Fruit fly (Drosophila melanogaster): ENCODE data around the gene CG12723.

CG12723 gene

DNA sequence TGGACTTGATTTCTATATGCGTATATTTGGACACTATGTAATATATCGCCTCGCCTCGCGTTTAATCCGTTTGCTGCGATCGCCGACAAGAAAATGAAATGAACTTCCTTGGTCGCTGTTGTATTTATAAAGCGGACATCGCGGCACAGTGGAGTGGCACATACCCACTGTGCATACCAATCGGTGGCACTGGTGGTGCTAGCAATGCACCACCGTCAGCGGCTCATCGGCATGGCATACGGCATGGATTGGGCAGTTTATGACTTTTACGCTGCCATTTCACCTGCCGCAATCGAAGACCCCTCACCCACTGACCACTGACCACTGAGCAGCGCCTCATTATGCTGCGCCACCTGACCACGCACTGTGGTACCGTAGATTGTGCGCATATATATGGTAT lies at the start of gene CG12723:
TSS of gene CG12723 (minus strand) at position 101 of the 400 bp plus-strand sequence.
- TF ChIP-seq CG32264 (GFP tag; optimal IDR thresholded peaks at IDR 0.05) = no peak

DNA sequence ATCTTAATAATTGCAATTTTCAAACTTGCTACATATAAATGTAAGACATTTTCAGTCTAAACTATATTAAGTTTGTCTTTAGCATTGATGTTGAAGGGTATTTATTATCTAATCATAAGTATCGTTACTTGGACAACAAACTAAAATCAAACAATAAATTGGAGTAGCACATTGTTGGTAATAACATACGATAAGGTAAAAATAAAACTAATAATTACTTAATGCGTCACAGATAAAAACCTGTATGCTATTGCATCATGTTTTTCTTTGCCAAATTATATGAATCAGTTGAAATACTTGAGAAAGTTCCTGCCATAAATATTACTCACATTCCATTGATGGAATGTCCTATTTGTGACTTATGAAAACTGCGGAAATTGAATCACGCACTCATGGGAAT lies 49.1 kb upstream of the CG12723 start:
- no peak for TF ChIP-seq rgr (GFP tag; optimal IDR thresholded peaks at IDR 0.05)
- TF ChIP-seq woc (GFP tag; optimal IDR thresholded peaks at IDR 0.05) = peak; percentile 20
- TF ChIP-seq tai (GFP tag; optimal IDR thresholded peaks at IDR 0.05) = no peak

DNA sequence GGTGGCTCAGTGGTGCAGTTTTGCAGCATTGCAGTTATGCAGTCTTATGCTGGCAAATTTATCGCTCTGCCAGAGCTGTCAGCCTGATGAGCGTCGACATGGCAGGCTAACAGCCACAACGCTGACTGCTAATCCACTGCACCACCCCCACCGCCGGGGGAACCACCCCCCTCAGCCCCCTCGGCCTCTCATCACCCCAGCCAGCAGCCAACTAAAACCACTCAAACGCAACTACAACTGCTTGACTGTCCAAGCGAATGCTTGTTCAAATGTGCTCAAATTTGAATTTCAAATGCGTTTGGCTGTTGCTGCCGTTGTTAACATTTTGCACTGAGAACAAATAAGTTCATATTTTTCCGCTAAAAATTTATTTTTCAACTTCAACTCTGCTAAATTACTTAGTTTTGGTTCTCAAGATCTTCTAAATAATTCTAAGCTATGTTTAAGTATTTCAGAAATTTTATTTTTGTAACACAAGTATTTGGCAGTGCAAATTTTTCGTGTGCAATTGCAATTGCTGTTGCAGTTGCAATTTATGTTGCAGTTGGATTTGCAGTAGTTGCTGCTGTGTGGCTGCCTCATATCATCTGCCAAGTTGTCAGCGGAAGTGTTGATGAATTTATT lies 46.7 kb upstream of the CG12723 start:
- peak; percentile 59 for TF ChIP-seq h (GFP tag; optimal IDR thresholded peaks at IDR 0.05)
- no peak for TF ChIP-seq Hr83 (GFP tag; optimal IDR thresholded peaks at IDR 0.05; ENCODE audit: poor library complexity, severe bottlenecking)
- peak; percentile 1 for TF ChIP-seq tai (GFP tag; optimal IDR thresholded peaks at IDR 0.05)
- TF ChIP-seq Sp1 (GFP tag; optimal IDR thresholded peaks at IDR 0.05) = peak; percentile 60
- peak; percentile 48 for TF ChIP-seq ey (GFP tag; optimal IDR thresholded peaks at IDR 0.05)
- TF ChIP-seq psq (GFP tag; optimal IDR thresholded peaks at IDR 0.05) = peak; percentile 19
- no peak for TF ChIP-seq sage (GFP tag; optimal IDR thresholded peaks at IDR 0.05)
- TF ChIP-seq br (GFP tag; optimal IDR thresholded peaks at IDR 0.05) = peak; percentile 2
- peak in 1 of 2 experiments; percentile 49 for TF ChIP-seq foxo (GFP tag; optimal IDR thresholded peaks at IDR 0.05)
- TF ChIP-seq rgr (GFP tag; optimal IDR thresholded peaks at IDR 0.05) = peak; percentile 56
- TF ChIP-seq usp (GFP tag; optimal IDR thresholded peaks at IDR 0.05) = no peak
- TF ChIP-seq fru (GFP tag; optimal IDR thresholded peaks at IDR 0.05) = peak; percentile 40
- TF ChIP-seq HLH106 (tag; optimal IDR thresholded peaks at IDR 0.05) = peak; percentile 58
- TF ChIP-seq Rel (GFP tag; optimal IDR thresholded peaks at IDR 0.05) = no peak
- no peak for TF ChIP-seq Rel (tag; optimal IDR thresholded peaks at IDR 0.05)
- no peak for TF ChIP-seq N (GFP tag; optimal IDR thresholded peaks at IDR 0.05)
- TF ChIP-seq jim (GFP tag; optimal IDR thresholded peaks at IDR 0.05) = no peak
- TF ChIP-seq Dfd (GFP tag; optimal IDR thresholded peaks at IDR 0.05) = peak; percentile 99

DNA sequence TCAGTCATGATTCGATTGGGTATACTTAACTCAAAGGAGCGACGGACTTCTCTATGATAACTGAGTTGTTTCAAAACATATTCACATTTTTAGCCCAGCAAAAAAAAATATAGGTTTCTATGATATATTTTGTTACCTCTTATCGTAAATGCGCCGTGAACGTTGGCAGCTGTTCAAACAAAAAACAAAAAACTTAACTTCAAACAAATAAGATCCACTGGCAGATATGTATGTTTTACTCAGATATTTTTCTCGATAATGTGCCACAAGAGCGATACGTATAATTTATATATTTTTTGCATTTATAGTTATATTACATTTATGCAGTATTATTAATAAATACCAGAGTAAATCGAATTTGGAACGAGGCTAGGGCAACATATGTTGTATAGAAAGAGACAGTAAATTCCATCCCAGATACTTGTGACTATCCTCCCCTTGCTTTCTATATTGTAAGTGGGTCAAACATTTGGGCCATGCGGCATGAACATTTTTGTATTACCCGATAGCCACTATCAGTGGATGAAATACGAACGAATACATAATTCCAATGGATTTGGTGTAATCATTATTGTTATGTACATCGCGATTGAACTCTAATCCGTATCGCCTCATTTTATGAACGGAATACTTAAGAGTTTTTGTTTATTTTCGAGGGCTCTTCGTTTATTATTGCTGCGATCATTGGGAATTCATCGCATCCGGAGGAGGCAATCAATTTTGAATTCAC lies 45.0 kb upstream of the CG12723 start, which contains the start of gene CG32639:
TSS of gene CG32639 (minus strand) at position 51 of the 730 bp plus-strand sequence.
- TF ChIP-seq brk (GFP tag; optimal IDR thresholded peaks at IDR 0.05) = no peak

DNA sequence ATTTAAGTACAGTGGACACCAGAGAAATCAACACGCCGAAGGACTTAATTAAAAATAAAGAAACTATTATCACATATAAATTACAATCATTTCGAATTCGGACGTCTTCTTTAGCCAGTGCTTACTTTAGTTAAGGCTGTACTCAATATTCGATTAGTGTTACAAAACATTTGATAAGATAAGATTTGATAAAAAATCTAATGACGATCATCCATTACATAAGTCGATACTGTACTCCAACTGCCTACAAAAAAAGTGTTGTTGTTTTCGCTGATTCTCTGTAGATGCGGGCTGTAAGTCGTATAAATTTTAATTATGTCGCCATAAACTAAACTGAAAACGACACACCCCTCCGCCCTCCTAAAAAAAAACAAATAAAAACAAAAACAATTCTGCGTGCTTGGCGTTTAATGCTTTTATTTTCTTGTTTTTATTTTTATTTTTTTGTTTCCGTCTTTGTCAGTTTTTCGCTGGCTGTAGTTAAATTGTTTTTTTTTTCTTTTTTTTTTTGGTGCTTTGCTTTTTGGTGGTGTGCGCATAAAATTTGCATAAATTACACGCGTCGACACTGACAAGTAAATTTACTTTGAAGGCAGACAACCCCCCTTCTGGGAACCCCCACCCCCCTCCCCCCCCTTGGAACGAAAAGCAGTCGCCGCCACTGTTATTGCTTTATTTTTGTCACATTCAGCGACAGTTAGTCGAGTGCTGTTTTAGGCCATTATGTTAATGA lies 43.2 kb upstream of the CG12723 start:
- TF ChIP-seq Sp1 (GFP tag; optimal IDR thresholded peaks at IDR 0.05) = peak; percentile 32
- TF ChIP-seq HLH106 (tag; optimal IDR thresholded peaks at IDR 0.05) = no peak
- no peak for TF ChIP-seq br (GFP tag; optimal IDR thresholded peaks at IDR 0.05)
- no peak for TF ChIP-seq Myc (optimal IDR thresholded peaks at IDR 0.05)
- no peak for TF ChIP-seq Rel (GFP tag; optimal IDR thresholded peaks at IDR 0.05)
- TF ChIP-seq Rel (tag; optimal IDR thresholded peaks at IDR 0.05) = peak; percentile 32
- no peak for TF ChIP-seq foxo (GFP tag; optimal IDR thresholded peaks at IDR 0.05)
- TF ChIP-seq dsf (GFP tag; optimal IDR thresholded peaks at IDR 0.05; ENCODE audit: borderline replicate concordance) = no peak
- TF ChIP-seq sage (GFP tag; optimal IDR thresholded peaks at IDR 0.05) = no peak
- TF ChIP-seq OdsH (GFP tag; optimal IDR thresholded peaks at IDR 0.05) = no peak
- TF ChIP-seq jim (GFP tag; optimal IDR thresholded peaks at IDR 0.05) = peak; percentile 41
- TF ChIP-seq psq (GFP tag; optimal IDR thresholded peaks at IDR 0.05) = peak; percentile 11
- TF ChIP-seq lola (GFP tag; optimal IDR thresholded peaks at IDR 0.05) = no peak
- no peak for TF ChIP-seq CG9705 (GFP tag; optimal IDR thresholded peaks at IDR 0.05)
- no peak for TF ChIP-seq Mio (GFP tag; optimal IDR thresholded peaks at IDR 0.05)

Data from whole organism, wandering third instar larva.